Worm (Caenorhabditis elegans) whole organism, L3 larva: ENCODE data around the gene K06A4.2.

Source experiments
- R02D3.7 ChIP-seq: fragments of 150-350 bp; optimal IDR thresholded peaks from 2 replicates; lab custom pipeline; 2014; ENCODE audit warnings: missing biosample characterization, missing genetic modification characterization
- aly-2 ChIP-seq: fragments of 150-350 bp; optimal IDR thresholded peaks from 2 replicates; lab custom pipeline; 2014; ENCODE audit warnings: missing biosample characterization, missing genetic modification characterization
- ama-1 ChIP-seq: fragments of 150-350 bp; optimal IDR thresholded peaks from 2 replicates; lab custom pipeline; 2018
- ceh-82 ChIP-seq: fragments of 150-350 bp; optimal IDR thresholded peaks from 2 replicates; lab custom pipeline; 2014; ENCODE audit warnings: missing biosample characterization, missing genetic modification characterization
- fos-1 ChIP-seq: fragments of 150-350 bp; optimal IDR thresholded peaks from 2 replicates; lab custom pipeline; 2014; ENCODE audit warnings: missing biosample characterization, missing genetic modification characterization
- mdl-1 ChIP-seq: fragments of 150-350 bp; optimal IDR thresholded peaks from 2 replicates; lab custom pipeline; 2014; ENCODE audit warnings: missing biosample characterization, missing genetic modification characterization
- mml-1 ChIP-seq: fragments of 150-350 bp; sonication (generic microtip); optimal IDR thresholded peaks from 3 replicates; lab custom pipeline; 2014; ENCODE audit warnings: missing biosample characterization, missing genetic modification characterization
- nhr-11 ChIP-seq: fragments of 150-350 bp; optimal IDR thresholded peaks from 2 replicates; lab custom pipeline; 2014; ENCODE audit warnings: missing biosample characterization, missing genetic modification characterization
- nhr-237 ChIP-seq: fragments of 150-350 bp; optimal IDR thresholded peaks from 2 replicates; lab custom pipeline; 2014; ENCODE audit warnings: missing biosample characterization, missing genetic modification characterization
- pqm-1 ChIP-seq: fragments of 150-350 bp; optimal IDR thresholded peaks from 2 replicates; lab custom pipeline; 2017; ENCODE audit warnings: missing biosample characterization, missing genetic modification characterization, inconsistent platforms
- unc-62 ChIP-seq: fragments of 150-350 bp; sonication (generic microtip); optimal IDR thresholded peaks from 4 replicates; lab custom pipeline; 2014; ENCODE audit warnings: missing biosample characterization, missing genetic modification reagents, missing genetic modification characterization
- zag-1 ChIP-seq: fragments of 150-350 bp; optimal IDR thresholded peaks from 2 replicates; lab custom pipeline; 2014; ENCODE audit warnings: missing biosample characterization, missing genetic modification characterization

- TF ChIP-seq pqm-1 (tag; lab: Kevin White, UChicago) (no peak), mml-1 (tag; lab: Kevin White, UChicago) (no peak), ama-1 (no peak), R02D3.7 (tag; lab: Kevin White, UChicago) (no peak), nhr-237 (no peak), fos-1 (tag; lab: Kevin White, UChicago) (no peak), unc-62 (no peak), nhr-11 (tag; lab: Kevin White, UChicago) (no peak), aly-2 (tag; lab: Kevin White, UChicago) (no peak), ceh-82 (tag; lab: Kevin White, UChicago) (no peak), zag-1 (tag; lab: Kevin White, UChicago) (no peak), mdl-1 (tag; lab: Kevin White, UChicago) (no peak)
Measured at ce11 chrV:9457535-9457934, 26.5 kb upstream of the K06A4.2 start.
